Worm (Caenorhabditis elegans) whole organism, dauer: ENCODE results near the gene K02E7.10.
"Not testable (repeated sequence)": the region's sequence is repeated elsewhere in the genome, so short reads cannot be mapped to it uniquely, and the experiment has no call there.

ENCODE experiments used
- unc-62 ChIP-seq: sonication (generic microtip); optimal IDR thresholded peaks from 2 replicates; lab custom pipeline; 2017; ENCODE audit warnings: missing biosample characterization, missing genetic modification reagents, missing genetic modification characterization

The K02E7.10 gene

ce11 chrII:1084899-1085298, 18.1 kb upstream of the K02E7.10 start:
- TF ChIP-seq unc-62 (GFP tag; lab: Kevin White, UChicago), result no peak

ce11 chrII:1082859-1083258, 16.1 kb upstream of the K02E7.10 start, which contains the start of gene K02E7.1:
TSS of gene K02E7.1 (plus strand) at chrII:1083159.
- TF ChIP-seq unc-62 (GFP tag; lab: Kevin White, UChicago), result no peak

DNA sequence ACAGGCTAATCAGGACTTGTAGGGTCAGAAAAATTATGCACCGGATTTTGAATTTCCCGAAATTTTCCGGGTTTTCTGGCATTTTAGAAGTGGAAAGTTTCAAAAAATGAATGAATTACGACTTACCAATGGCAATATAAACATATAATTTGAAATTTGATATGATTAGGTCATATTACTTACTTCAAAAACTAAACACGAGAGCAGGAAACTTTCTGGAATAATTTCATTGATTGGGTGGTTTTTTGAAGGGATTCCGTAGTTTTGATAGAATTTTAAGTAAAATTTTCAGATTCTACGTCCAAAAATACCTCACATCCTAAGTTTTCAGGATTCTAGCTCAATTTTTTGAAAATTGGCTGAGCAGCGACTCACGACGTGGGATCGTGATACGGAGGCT, 8.6 kb upstream of the K02E7.10 start, which contains the start of gene K02E7.11:
K02E7.11 (minus strand) TSS at position 101 of the 400 bp plus-strand sequence.
- TF ChIP-seq unc-62 (GFP tag; lab: Kevin White, UChicago), result no peak

DNA sequence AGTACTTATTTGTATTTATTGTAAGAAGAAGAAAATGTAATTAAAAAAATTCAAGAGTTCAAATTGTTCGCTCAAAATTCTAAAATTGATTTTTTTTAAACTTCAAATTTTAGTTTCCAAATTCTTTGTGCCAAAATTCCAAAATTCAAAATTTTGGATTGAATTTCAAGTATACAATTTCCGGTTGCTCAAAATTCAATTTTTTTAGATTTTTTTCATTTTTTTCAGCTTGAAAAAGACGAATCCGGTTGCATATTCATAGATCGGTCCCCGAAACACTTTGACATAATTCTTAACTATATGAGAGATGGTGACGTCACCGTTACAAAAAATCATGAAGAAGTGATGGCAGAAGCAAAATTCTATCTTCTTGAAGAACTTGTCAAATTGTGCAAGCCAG, 5.3 kb upstream of the K02E7.10 start, which contains the start of gene K02E7.4:
K02E7.4 (plus strand) TSS at position 301 of the 400 bp plus-strand sequence.
- TF ChIP-seq unc-62 (GFP tag; lab: Kevin White, UChicago), result no peak

- no peak for TF ChIP-seq unc-62 (GFP tag; lab: Kevin White, UChicago)
Observed at ce11 chrII:1071432-1071831, 4.6 kb upstream of the K02E7.10 start.

DNA sequence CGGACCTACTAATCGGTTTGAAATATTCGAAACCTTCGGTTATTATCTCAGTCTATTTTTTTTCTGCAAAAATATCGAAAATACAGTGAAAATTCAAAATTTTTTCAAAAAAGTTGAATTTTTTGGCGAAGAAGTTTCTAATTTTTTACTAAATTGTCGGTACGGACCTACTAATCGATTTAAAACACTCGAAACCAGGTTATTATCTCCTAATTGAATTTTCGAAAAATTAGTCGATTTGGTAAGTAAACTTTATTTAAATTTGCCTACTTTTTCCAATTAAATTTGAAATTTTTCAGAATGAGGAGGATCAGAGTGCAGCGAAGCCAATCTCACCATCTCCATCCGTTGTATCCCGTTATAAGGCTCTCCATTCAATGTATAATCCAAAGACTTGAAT, 4.1 kb upstream of the K02E7.10 start, which contains the start of gene K02E7.12:
K02E7.12 (plus strand) TSS at position 301 of the 400 bp plus-strand sequence.
- no peak for TF ChIP-seq unc-62 (GFP tag; lab: Kevin White, UChicago)

ce11 chrII:1063926-1064325, 2.9 kb downstream of the K02E7.10 start:
- TF ChIP-seq unc-62 (GFP tag; lab: Kevin White, UChicago), result no peak

- TF ChIP-seq unc-62 (GFP tag; lab: Kevin White, UChicago), result not testable (repeated sequence)
Observed at ce11 chrII:1060702-1061101, 6.1 kb downstream of the K02E7.10 start, which contains the start of gene btb-10. TSS of gene btb-10 (minus strand) at chrII:1060802.

ce11 chrII:1056844-1057243, 10.0 kb downstream of the K02E7.10 start:
- TF ChIP-seq unc-62 (GFP tag; lab: Kevin White, UChicago), result no peak

ce11 chrII:1054724-1055123, 12.1 kb downstream of the K02E7.10 start, which contains the start of gene K02E7.7:
TSS of gene K02E7.7 (plus strand) at chrII:1055024.
- not testable (repeated sequence) for TF ChIP-seq unc-62 (GFP tag; lab: Kevin White, UChicago)

- no peak for TF ChIP-seq unc-62 (GFP tag; lab: Kevin White, UChicago)
Observed at ce11 chrII:1049849-1050248, 17.0 kb downstream of the K02E7.10 start, which contains the start of gene fbxb-40. TSS of gene fbxb-40 (minus strand) at chrII:1049949.

DNA sequence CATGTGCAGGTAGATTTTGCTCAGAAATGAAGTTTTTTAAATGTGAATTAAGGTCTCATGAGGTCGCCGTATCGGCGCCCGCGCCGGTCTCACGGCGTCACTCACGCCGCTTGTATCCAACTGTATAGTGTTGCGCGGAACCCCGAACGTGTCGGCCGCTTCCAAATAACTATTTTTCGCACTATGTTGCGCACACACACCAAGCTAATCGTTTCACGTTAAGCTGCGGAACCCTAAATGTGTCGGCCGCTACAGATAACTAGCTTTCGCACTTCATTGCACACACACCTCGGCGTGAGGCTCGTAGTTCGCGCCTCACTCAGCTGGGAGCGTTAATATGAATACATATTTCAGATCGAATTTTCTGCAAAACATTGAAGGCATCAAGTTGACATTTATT, 19.9 kb downstream of the K02E7.10 start:
- no peak for TF ChIP-seq unc-62 (GFP tag; lab: Kevin White, UChicago)

DNA sequence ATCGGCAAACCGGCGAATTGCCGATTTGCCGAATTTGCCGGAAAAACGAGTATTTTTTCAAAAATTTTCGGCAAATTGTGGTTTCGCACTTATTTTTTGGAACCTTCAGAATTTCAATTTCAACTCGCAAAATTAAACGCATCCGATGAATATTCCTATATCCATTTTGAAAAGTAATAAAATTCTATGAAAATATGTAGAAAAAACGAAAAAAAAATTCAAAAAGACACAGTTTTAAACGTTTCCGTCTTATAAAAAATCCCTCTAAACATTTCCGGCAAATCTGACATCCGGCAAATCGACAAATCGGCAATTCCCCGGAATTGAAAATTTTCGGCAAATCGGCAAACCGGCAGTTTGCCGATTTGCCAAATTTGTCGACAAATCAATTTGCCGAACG, 21.1 kb downstream of the K02E7.10 start, which contains the start of gene str-148:
str-148 (plus strand) TSS at position 301 of the 400 bp plus-strand sequence.
- no peak for TF ChIP-seq unc-62 (GFP tag; lab: Kevin White, UChicago)

DNA sequence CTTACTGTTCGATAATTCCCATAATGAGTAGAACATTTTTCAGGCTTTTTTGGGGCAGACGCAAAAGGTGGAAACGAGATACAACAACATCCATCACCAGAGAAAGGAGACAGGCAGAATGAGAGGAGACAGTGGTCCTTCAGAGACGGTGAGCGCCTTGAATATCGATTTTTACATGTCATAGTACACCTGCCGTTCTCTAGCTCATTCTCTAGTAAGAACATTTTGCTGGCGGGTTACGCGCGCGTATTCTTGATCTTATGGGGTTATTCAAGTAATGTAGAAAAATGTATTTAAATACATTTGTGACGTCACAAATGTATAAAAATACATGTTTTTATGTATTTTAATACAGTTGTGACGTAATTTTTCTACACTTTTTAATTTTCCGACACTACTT, 22.9 kb downstream of the K02E7.10 start, which contains the start of gene fbxb-45:
fbxb-45 (minus strand) TSS at position 101 of the 400 bp plus-strand sequence.
- TF ChIP-seq unc-62 (GFP tag; lab: Kevin White, UChicago), result not testable (repeated sequence)

DNA sequence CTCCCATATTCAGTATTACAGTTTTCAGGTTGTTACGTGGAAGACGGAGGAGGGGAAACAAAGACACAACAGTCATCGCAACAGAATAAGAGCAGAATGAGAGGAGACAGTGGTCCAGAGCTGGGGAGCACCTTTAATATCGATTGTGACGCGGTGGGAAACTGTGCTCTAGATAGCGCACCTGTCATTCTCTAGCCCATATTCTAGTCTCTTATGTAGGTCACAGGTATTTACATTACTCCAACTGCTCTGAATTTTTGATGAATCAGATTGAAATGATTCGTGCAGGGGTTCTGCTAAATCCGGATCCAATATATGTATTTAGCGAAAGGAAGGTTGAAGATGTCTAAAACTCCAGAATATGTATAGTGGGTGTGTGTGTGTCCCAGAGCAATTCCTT, 24.6 kb downstream of the K02E7.10 start, which contains the start of gene fbxb-41:
fbxb-41 (minus strand) TSS at position 101 of the 400 bp plus-strand sequence.
- no peak for TF ChIP-seq unc-62 (GFP tag; lab: Kevin White, UChicago)

ce11 chrII:1040464-1040863, 26.3 kb downstream of the K02E7.10 start, which contains the start of gene fbxb-39:
TSS of gene fbxb-39 (minus strand) at chrII:1040564.
- TF ChIP-seq unc-62 (GFP tag; lab: Kevin White, UChicago), result no peak

ce11 chrII:1028602-1029001, 38.2 kb downstream of the K02E7.10 start, which contains the start of gene math-34:
TSS of gene math-34 (plus strand) at chrII:1028972.
- no peak for TF ChIP-seq unc-62 (GFP tag; lab: Kevin White, UChicago)
